Comparison of ENCODE assay signal across 2 fruit fly cellular contexts in genomic region chr3R:14662989-14663500, dm6.
A peak's percentile ranks its signal among the peaks of the same experiment; 100 is the strongest.
TF ChIP-seq lines count a peak whose summit lies in the region.

Rad17 (minus strand) TSS chr3R:14663197.
BigH1 (plus strand) TSS chr3R:14663450.

- TF ChIP-seq CTCF in whole organism, embryonic (GFP tag; optimal IDR thresholded peaks at IDR 0.05; lab: Kevin White, UChicago): no peak

TF ChIP-seq in whole organism, adult, 20 proteins besides CTCF, POLR2A, EP300 and RAD21:
- no peak for TF ChIP-seq CG7045 (GFP tag; optimal IDR thresholded peaks at IDR 0.05; lab: Kevin White, UChicago)
- no peak for TF ChIP-seq CG1620 (GFP tag; optimal IDR thresholded peaks at IDR 0.05; lab: Kevin White, UChicago)
- TF ChIP-seq bab1 (GFP tag; optimal IDR thresholded peaks at IDR 0.05; lab: Kevin White, UChicago): peak; percentile 10
- no peak for TF ChIP-seq Hr96 (GFP tag; optimal IDR thresholded peaks at IDR 0.05; lab: Kevin White, UChicago)
- TF ChIP-seq Clk (GFP tag; optimal IDR thresholded peaks at IDR 0.05; lab: Kevin White, UChicago): no peak
- TF ChIP-seq Crg-1 (GFP tag; optimal IDR thresholded peaks at IDR 0.05; lab: Kevin White, UChicago): no peak
- TF ChIP-seq ovo (GFP tag; optimal IDR thresholded peaks at IDR 0.05; lab: Kevin White, UChicago): peak; percentile 84

TF ChIP-seq in whole organism, embryonic, 481 proteins besides CTCF, POLR2A, EP300 and RAD21 (continues in another document):
- TF ChIP-seq Dp (GFP tag; optimal IDR thresholded peaks at IDR 0.05; lab: Kevin White, UChicago) (peak; percentile 54), CG11695 (GFP tag; IDR thresholded peaks at IDR 0.05; lab: Robert Waterston, UW) (no peak), tll (GFP tag; optimal IDR thresholded peaks at IDR 0.05; lab: Kevin White, UChicago) (no peak), HmgZ (tag; optimal IDR thresholded peaks at IDR 0.05; lab: Kevin White, UChicago) (no peak), Oaz (GFP tag; IDR thresholded peaks at IDR 0.05; lab: Robert Waterston, UW) (no peak), jing (GFP tag; optimal IDR thresholded peaks at IDR 0.05; lab: Kevin White, UChicago) (no peak), salm (tag; optimal IDR thresholded peaks at IDR 0.05; lab: Kevin White, UChicago) (no peak), CG9797 (GFP tag; optimal IDR thresholded peaks at IDR 0.05; lab: Kevin White, UChicago) (peak; percentile 31), CG7786 (GFP tag; optimal IDR thresholded peaks at IDR 0.05; lab: Kevin White, UChicago) (no peak), wor (GFP tag; IDR thresholded peaks at IDR 0.05; lab: Robert Waterston, UW) (no peak), CG17568 (GFP tag; optimal IDR thresholded peaks at IDR 0.05; lab: Kevin White, UChicago) (no peak), Neu2 (GFP tag; optimal IDR thresholded peaks at IDR 0.05; lab: Kevin White, UChicago; ENCODE audit: borderline replicate concordance) (no peak), CG6854 (GFP tag; optimal IDR thresholded peaks at IDR 0.05; lab: Kevin White, UChicago) (no peak), Scr (GFP tag; IDR thresholded peaks at IDR 0.05; lab: Robert Waterston, UW; ENCODE audit: partially characterized antibody) (peak; percentile 38), Taf1 (GFP tag; IDR thresholded peaks at IDR 0.05; lab: Robert Waterston, UW) (no peak), Med (GFP tag; lab: Kevin White, UChicago) (no peak), jumu (GFP tag; optimal IDR thresholded peaks at IDR 0.05; lab: Kevin White, UChicago) (no peak), fd64A (GFP tag; optimal IDR thresholded peaks at IDR 0.05; lab: Kevin White, UChicago) (no peak), sr (GFP tag; IDR thresholded peaks at IDR 0.05; lab: Robert Waterston, UW) (no peak), stwl (tag; optimal IDR thresholded peaks at IDR 0.05; lab: Kevin White, UChicago) (peak; percentile 76), Nf-YA (GFP tag; IDR thresholded peaks at IDR 0.05; lab: Robert Waterston, UW) (no peak), trem (tag; optimal IDR thresholded peaks at IDR 0.05; lab: Kevin White, UChicago) (peak; percentile 38), CG14050 (GFP tag; IDR thresholded peaks at IDR 0.05; lab: Robert Waterston, UW) (no peak), Sox102F (GFP tag; optimal IDR thresholded peaks at IDR 0.05; lab: Kevin White, UChicago) (no peak), HLH3B (GFP tag; IDR thresholded peaks at IDR 0.05; lab: Robert Waterston, UW) (no peak), CG16863 (GFP tag; optimal IDR thresholded peaks at IDR 0.05; lab: Kevin White, UChicago) (no peak), Rx (GFP tag; IDR thresholded peaks at IDR 0.05; lab: Robert Waterston, UW) (no peak), unpg (GFP tag; optimal IDR thresholded peaks at IDR 0.05; lab: Kevin White, UChicago) (no peak), CG31365 (tag; optimal IDR thresholded peaks at IDR 0.05; lab: Kevin White, UChicago) (no peak), dmrt99B (tag; optimal IDR thresholded peaks at IDR 0.05; lab: Kevin White, UChicago) (no peak), dan (GFP tag; IDR thresholded peaks at IDR 0.05; lab: Robert Waterston, UW) (no peak), Dll (GFP tag; IDR thresholded peaks at IDR 0.05; lab: Robert Waterston, UW; ENCODE audit: partially characterized antibody) (peak; percentile 49; the same call in 1 of the 4 replicates), Lpt (GFP tag; optimal IDR thresholded peaks at IDR 0.05; lab: Kevin White, UChicago) (no peak), mirr (GFP tag; optimal IDR thresholded peaks at IDR 0.05; lab: Kevin White, UChicago) (no peak), vnd (GFP tag; IDR thresholded peaks at IDR 0.05; lab: Robert Waterston, UW; ENCODE audit: partially characterized antibody) (0 out of 3 replicates have a peak, but pooled peaks have one; percentile 36), CG11696 (GFP tag; IDR thresholded peaks at IDR 0.05; lab: Robert Waterston, UW) (no peak), zen (tag; optimal IDR thresholded peaks at IDR 0.05; lab: Kevin White, UChicago) (no peak), CG17385 (GFP tag; optimal IDR thresholded peaks at IDR 0.05; lab: Kevin White, UChicago) (peak; percentile 92), ato (GFP tag; IDR thresholded peaks at IDR 0.05; lab: Robert Waterston, UW; ENCODE audit: partially characterized antibody) (no peak), CG3407 (GFP tag; optimal IDR thresholded peaks at IDR 0.05; lab: Kevin White, UChicago) (no peak), HHEX (GFP tag; optimal IDR thresholded peaks at IDR 0.05; lab: Kevin White, UChicago) (no peak), CG8089 (GFP tag; optimal IDR thresholded peaks at IDR 0.05; lab: Kevin White, UChicago) (no peak), CG10267 (tag; optimal IDR thresholded peaks at IDR 0.05; lab: Kevin White, UChicago) (peak; percentile 28), CG7357 (GFP tag; IDR thresholded peaks at IDR 0.05; lab: Robert Waterston, UW) (no peak), pros (GFP tag; optimal IDR thresholded peaks at IDR 0.05; lab: Kevin White, UChicago) (no peak), Spps (tag; optimal IDR thresholded peaks at IDR 0.05; lab: Kevin White, UChicago) (no peak), croc (GFP tag; conservative IDR thresholded peaks at IDR 0.05; lab: Robert Waterston, UW) (no peak), CG32772 (GFP tag; IDR thresholded peaks at IDR 0.05; lab: Robert Waterston, UW) (no peak), CG8924 (tag; optimal IDR thresholded peaks at IDR 0.05; lab: Kevin White, UChicago) (no peak), org-1 (GFP tag; optimal IDR thresholded peaks at IDR 0.05; lab: Kevin White, UChicago) (no peak), gfzf (GFP tag; optimal IDR thresholded peaks at IDR 0.05; lab: Kevin White, UChicago) (peak; percentile 45), prd (optimal IDR thresholded peaks at IDR 0.05; lab: Kevin White, UChicago) (no peak), prd (GFP tag; IDR thresholded peaks at IDR 0.05; lab: Robert Waterston, UW) (no peak), CG2116 (GFP tag; optimal IDR thresholded peaks at IDR 0.05; lab: Kevin White, UChicago) (peak; percentile 80), Mrtf (GFP tag; IDR thresholded peaks at IDR 0.05; lab: Robert Waterston, UW) (no peak), CG12744 (GFP tag; optimal IDR thresholded peaks at IDR 0.05; lab: Kevin White, UChicago) (no peak), CG18476 (GFP tag; optimal IDR thresholded peaks at IDR 0.05; lab: Kevin White, UChicago) (no peak), unc-4 (GFP tag; IDR thresholded peaks at IDR 0.05; lab: Robert Waterston, UW; ENCODE audit: partially characterized antibody) (peak; percentile 35; the same call in 1 of the 2 replicates), zf30C (GFP tag; optimal IDR thresholded peaks at IDR 0.05; lab: Kevin White, UChicago) (no peak), CG11456 (GFP tag; IDR thresholded peaks at IDR 0.05; lab: Robert Waterston, UW) (no peak), fd96Cb (tag; optimal IDR thresholded peaks at IDR 0.05; lab: Kevin White, UChicago) (no peak), CG10565 (GFP tag; optimal IDR thresholded peaks at IDR 0.05; lab: Kevin White, UChicago) (no peak), CG16813 (GFP tag; IDR thresholded peaks at IDR 0.05; lab: Robert Waterston, UW; ENCODE audit: partially characterized antibody) (no peak), CG9215 (GFP tag; IDR thresholded peaks at IDR 0.05; lab: Robert Waterston, UW) (no peak), chn (GFP tag; optimal IDR thresholded peaks at IDR 0.05; lab: Kevin White, UChicago) (no peak), knrl (GFP tag; IDR thresholded peaks at IDR 0.05; lab: Robert Waterston, UW; ENCODE audit: partially characterized antibody) (no peak), Myb (GFP tag; optimal IDR thresholded peaks at IDR 0.05; lab: Kevin White, UChicago) (peak; percentile 10), CG6791 (GFP tag; IDR thresholded peaks at IDR 0.05; lab: Robert Waterston, UW; ENCODE audit: partially characterized antibody) (no peak), fu2 (GFP tag; optimal IDR thresholded peaks at IDR 0.05; lab: Kevin White, UChicago) (no peak), pan (optimal IDR thresholded peaks at IDR 0.05; lab: Kevin White, UChicago) (no peak), pan (GFP tag; optimal IDR thresholded peaks at IDR 0.05 in 1 of 2, IDR thresholded peaks at IDR 0.05 in 1 of 2) (no peak), CG15696 (tag; optimal IDR thresholded peaks at IDR 0.05; lab: Kevin White, UChicago) (no peak), CG30020 (tag; optimal IDR thresholded peaks at IDR 0.05; lab: Kevin White, UChicago) (no peak), Hand (GFP tag; optimal IDR thresholded peaks at IDR 0.05; lab: Kevin White, UChicago) (no peak), CG15601 (tag; optimal IDR thresholded peaks at IDR 0.05; lab: Kevin White, UChicago) (no peak), mam (GFP tag; optimal IDR thresholded peaks at IDR 0.05; lab: Kevin White, UChicago) (no peak), sima (GFP tag; optimal IDR thresholded peaks at IDR 0.05; lab: Kevin White, UChicago) (no peak), h (optimal IDR thresholded peaks at IDR 0.05; lab: Kevin White, UChicago) (no peak), Ssrp (tag; optimal IDR thresholded peaks at IDR 0.05; lab: Kevin White, UChicago) (no peak), Eip74EF (GFP tag; optimal IDR thresholded peaks at IDR 0.05; lab: Kevin White, UChicago) (no peak), fru (optimal IDR thresholded peaks at IDR 0.05; lab: Kevin White, UChicago) (no peak), tin (GFP tag; optimal IDR thresholded peaks at IDR 0.05; lab: Kevin White, UChicago) (no peak), hkb (optimal IDR thresholded peaks at IDR 0.05; lab: Kevin White, UChicago) (no peak), hkb (GFP tag; IDR thresholded peaks at IDR 0.05; lab: Robert Waterston, UW) (no peak), Ptx1 (GFP tag; IDR thresholded peaks at IDR 0.05; lab: Robert Waterston, UW) (no peak), CG6813 (GFP tag; optimal IDR thresholded peaks at IDR 0.05; lab: Kevin White, UChicago) (no peak), Bgb (GFP tag; IDR thresholded peaks at IDR 0.05; lab: Robert Waterston, UW; ENCODE audit: partially characterized antibody) (no peak), caup (GFP tag; optimal IDR thresholded peaks at IDR 0.05; lab: Kevin White, UChicago; ENCODE audit: severe bottlenecking) (no peak)
